Comparison of ENCODE assay signal across 7 fruit fly cellular contexts in the genomic region with DNA sequence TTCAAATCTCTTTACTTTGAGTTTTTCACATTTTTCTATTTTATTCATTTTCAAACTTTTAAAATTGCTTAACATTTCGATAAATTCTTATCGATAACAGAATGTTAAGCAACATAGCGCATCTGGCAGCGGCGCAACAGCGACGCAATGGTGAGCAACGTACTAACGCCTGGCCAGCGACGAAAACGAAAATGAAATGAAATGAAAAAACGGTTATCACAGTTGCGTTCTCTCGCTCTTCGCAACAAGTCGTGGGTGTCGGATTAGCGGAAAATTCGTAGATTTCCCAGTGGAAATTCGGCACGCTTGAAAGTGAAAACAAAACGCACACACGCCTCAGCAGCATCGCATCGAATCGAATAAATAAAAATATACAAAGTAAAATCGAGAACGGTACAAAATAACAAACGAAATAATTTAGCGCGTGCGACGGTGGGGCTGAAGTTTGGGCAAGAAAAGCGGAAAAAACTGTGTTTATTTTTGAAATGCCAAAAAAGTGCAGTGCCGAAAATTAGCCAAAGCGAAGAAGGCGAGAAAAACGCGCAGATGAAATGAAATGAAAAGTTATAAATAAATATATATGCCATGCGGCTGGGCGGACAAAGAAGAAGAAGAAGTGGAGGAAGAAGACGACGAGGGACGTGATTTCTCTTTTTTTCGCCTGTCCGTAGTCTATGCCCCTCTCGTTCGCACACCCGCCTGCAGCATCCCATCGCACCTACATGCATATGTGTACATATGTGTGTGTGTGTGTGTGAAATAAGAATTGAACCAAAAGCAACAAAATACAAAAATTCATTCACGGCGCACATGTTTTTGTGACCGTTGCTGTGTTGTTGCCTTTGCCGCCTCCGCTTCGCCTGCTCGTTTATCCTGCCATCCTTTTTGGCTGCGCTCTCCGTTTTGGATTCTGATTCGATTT.
TF ChIP-seq lines count a peak whose summit lies in the region.

No protein-coding gene starts in this region.

- peak; percentile 13 for TF ChIP-seq CTCF in whole organism, embryonic (GFP tag; optimal IDR thresholded peaks at IDR 0.05; lab: Kevin White, UChicago)

TF ChIP-seq in Kc167, 6 proteins besides CTCF, POLR2A, EP300 and RAD21:
- TF ChIP-seq Myc (optimal IDR thresholded peaks at IDR 0.05; lab: Kevin White, UChicago) (no peak), psq (optimal IDR thresholded peaks at IDR 0.05; lab: Kevin White, UChicago) (peak; percentile 78)
TF ChIP-seq in Kc167: peak in this region for 1.

TF ChIP-seq in whole organism, 6 proteins besides CTCF, POLR2A, EP300 and RAD21:
- TF ChIP-seq Dll (optimal IDR thresholded peaks at IDR 0.05; lab: Kevin White, UChicago) (peak; percentile 18), pan (optimal IDR thresholded peaks at IDR 0.05; lab: Kevin White, UChicago) (no peak), psq (optimal IDR thresholded peaks at IDR 0.05; lab: Kevin White, UChicago) (peak; percentile 49)
TF ChIP-seq in whole organism: peak in this region for 2.

TF ChIP-seq in whole organism, adult, 20 proteins besides CTCF, POLR2A, EP300 and RAD21 (continues in another document):
- TF ChIP-seq kay (GFP tag; lab: Kevin White, UChicago; ENCODE audit: borderline replicate concordance) (peak; percentile 55), CG12768 (GFP tag; optimal IDR thresholded peaks at IDR 0.05; lab: Kevin White, UChicago) (no peak), Crg-1 (GFP tag; optimal IDR thresholded peaks at IDR 0.05; lab: Kevin White, UChicago) (no peak), toe (GFP tag; optimal IDR thresholded peaks at IDR 0.05; lab: Kevin White, UChicago) (no peak), Mnt (GFP tag; optimal IDR thresholded peaks at IDR 0.05; lab: Kevin White, UChicago) (peak; percentile 41), bab1 (GFP tag; optimal IDR thresholded peaks at IDR 0.05; lab: Kevin White, UChicago) (peak; percentile 39), CG1620 (GFP tag; optimal IDR thresholded peaks at IDR 0.05; lab: Kevin White, UChicago) (no peak), cnc (optimal IDR thresholded peaks at IDR 0.05; lab: Kevin White, UChicago) (no peak), ovo (GFP tag; optimal IDR thresholded peaks at IDR 0.05; lab: Kevin White, UChicago) (peak; percentile 19), cic (GFP tag; optimal IDR thresholded peaks at IDR 0.05; lab: Kevin White, UChicago) (no peak), Clk (GFP tag; optimal IDR thresholded peaks at IDR 0.05; lab: Kevin White, UChicago) (no peak), CG14711 (tag; optimal IDR thresholded peaks at IDR 0.05; lab: Kevin White, UChicago) (no peak), tj (GFP tag; optimal IDR thresholded peaks at IDR 0.05; lab: Kevin White, UChicago) (peak; percentile 20), CG33017 (tag; optimal IDR thresholded peaks at IDR 0.05; lab: Kevin White, UChicago) (no peak), CG5204 (GFP tag; optimal IDR thresholded peaks at IDR 0.05; lab: Kevin White, UChicago) (no peak)

TF ChIP-seq in whole organism, embryonic, 481 proteins besides CTCF, POLR2A, EP300 and RAD21 (continues in another document):
- TF ChIP-seq lola (GFP tag; optimal IDR thresholded peaks at IDR 0.05; lab: Kevin White, UChicago), result peak in 1 of 3 experiments; percentile 16
- no peak for TF ChIP-seq CG12155 (GFP tag; optimal IDR thresholded peaks at IDR 0.05; lab: Kevin White, UChicago)
- TF ChIP-seq NFAT (GFP tag; IDR thresholded peaks at IDR 0.05; lab: Robert Waterston, UW), result no peak
- no peak for TF ChIP-seq CG15073 (GFP tag; optimal IDR thresholded peaks at IDR 0.05; lab: Kevin White, UChicago)
- TF ChIP-seq CG33213 (GFP tag; optimal IDR thresholded peaks at IDR 0.05; lab: Kevin White, UChicago), result no peak
- no peak for TF ChIP-seq Hr51 (GFP tag; optimal IDR thresholded peaks at IDR 0.05; lab: Kevin White, UChicago)
- no peak for TF ChIP-seq sim (GFP tag; IDR thresholded peaks at IDR 0.05; lab: Robert Waterston, UW)
- TF ChIP-seq CG34224 (GFP tag; IDR thresholded peaks at IDR 0.05; lab: Robert Waterston, UW; ENCODE audit: partially characterized antibody), result peak; percentile 22; the same call in 1 of the 3 replicates
- no peak for TF ChIP-seq CG16779 (GFP tag; IDR thresholded peaks at IDR 0.05; lab: Robert Waterston, UW)
- TF ChIP-seq CG31388 (GFP tag; optimal IDR thresholded peaks at IDR 0.05; lab: Kevin White, UChicago), result no peak
- TF ChIP-seq cad (GFP tag; optimal IDR thresholded peaks at IDR 0.05; lab: Kevin White, UChicago), result no peak
- TF ChIP-seq Hr78 (GFP tag; optimal IDR thresholded peaks at IDR 0.05; lab: Kevin White, UChicago), result no peak
- TF ChIP-seq ranshi (GFP tag; IDR thresholded peaks at IDR 0.05; lab: Robert Waterston, UW), result no peak
- no peak for TF ChIP-seq eyg (GFP tag; optimal IDR thresholded peaks at IDR 0.05; lab: Kevin White, UChicago)
- TF ChIP-seq HmgD (GFP tag; optimal IDR thresholded peaks at IDR 0.05; lab: Kevin White, UChicago), result peak; percentile 45

TF ChIP-seq in whole organism, prepupa, 60 proteins besides CTCF, POLR2A, EP300 and RAD21 (continues in another document):
- TF ChIP-seq CG16779 (tag; optimal IDR thresholded peaks at IDR 0.05; lab: Kevin White, UChicago) (peak; percentile 23), CG3032 (tag; optimal IDR thresholded peaks at IDR 0.05; lab: Kevin White, UChicago) (no peak), vri (GFP tag; optimal IDR thresholded peaks at IDR 0.05; lab: Kevin White, UChicago) (no peak), CG8319 (GFP tag; optimal IDR thresholded peaks at IDR 0.05; lab: Kevin White, UChicago) (no peak), dac (GFP tag; optimal IDR thresholded peaks at IDR 0.05; lab: Kevin White, UChicago) (no peak), lz (GFP tag; optimal IDR thresholded peaks at IDR 0.05; lab: Kevin White, UChicago) (no peak), CG7368 (GFP tag; optimal IDR thresholded peaks at IDR 0.05; lab: Kevin White, UChicago) (no peak), topi (GFP tag; optimal IDR thresholded peaks at IDR 0.05; lab: Kevin White, UChicago) (no peak), CG1621 (tag; optimal IDR thresholded peaks at IDR 0.05; lab: Kevin White, UChicago) (peak; percentile 43), ss (GFP tag; optimal IDR thresholded peaks at IDR 0.05; lab: Kevin White, UChicago) (peak in 1 of 2 experiments; percentile 17), achi (GFP tag; optimal IDR thresholded peaks at IDR 0.05; lab: Kevin White, UChicago) (no peak), Blimp-1 (GFP tag; optimal IDR thresholded peaks at IDR 0.05; lab: Kevin White, UChicago) (peak; percentile 91), OdsH (GFP tag; optimal IDR thresholded peaks at IDR 0.05; lab: Kevin White, UChicago) (no peak), CG8632 (GFP tag; optimal IDR thresholded peaks at IDR 0.05; lab: Kevin White, UChicago) (no peak), CG10669 (GFP tag; optimal IDR thresholded peaks at IDR 0.05; lab: Kevin White, UChicago) (no peak), cyc (GFP tag; optimal IDR thresholded peaks at IDR 0.05; lab: Kevin White, UChicago) (no peak)

TF ChIP-seq in whole organism, pupa, 21 proteins besides CTCF, POLR2A, EP300 and RAD21 (continues in another document):
- no peak for TF ChIP-seq Snoo (tag; optimal IDR thresholded peaks at IDR 0.05; lab: Kevin White, UChicago)
- TF ChIP-seq Ets98B (GFP tag; IDR thresholded peaks at IDR 0.05; lab: Robert Waterston, UW), result peak; percentile 15; the same call in 1 of the 2 replicates
- TF ChIP-seq CG13204 (GFP tag; optimal IDR thresholded peaks at IDR 0.05; lab: Kevin White, UChicago), result peak; percentile 22
- peak; percentile 73 for TF ChIP-seq D1 (tag; optimal IDR thresholded peaks at IDR 0.05; lab: Kevin White, UChicago)
- peak; percentile 25; the same call in 1 of the 2 replicates for TF ChIP-seq CG32121 (GFP tag; IDR thresholded peaks at IDR 0.05; lab: Robert Waterston, UW)
- no peak for TF ChIP-seq rn (GFP tag; IDR thresholded peaks at IDR 0.05; lab: Robert Waterston, UW)
- no peak for TF ChIP-seq Pif1B (GFP tag; optimal IDR thresholded peaks at IDR 0.05; lab: Kevin White, UChicago)
- TF ChIP-seq CG4496 (GFP tag; IDR thresholded peaks at IDR 0.05; lab: Robert Waterston, UW), result peak; percentile 34; the same call in 1 of the 3 replicates
- TF ChIP-seq fd96Ca (GFP tag; IDR thresholded peaks at IDR 0.05; lab: Robert Waterston, UW), result peak; percentile 41; the same call in 2 of the 3 replicates
- TF ChIP-seq CG17806 (tag; optimal IDR thresholded peaks at IDR 0.05; lab: Kevin White, UChicago), result no peak
- no peak for TF ChIP-seq gl (tag; optimal IDR thresholded peaks at IDR 0.05; lab: Kevin White, UChicago)
- TF ChIP-seq CG8159 (tag; optimal IDR thresholded peaks at IDR 0.05; lab: Kevin White, UChicago), result no peak
- TF ChIP-seq CG15710 (tag; optimal IDR thresholded peaks at IDR 0.05; lab: Kevin White, UChicago), result no peak
- TF ChIP-seq CG14655 (GFP tag; optimal IDR thresholded peaks at IDR 0.05; lab: Kevin White, UChicago), result peak; percentile 12
- no peak for TF ChIP-seq CG10348 (GFP tag; IDR thresholded peaks at IDR 0.05; lab: Robert Waterston, UW)
- TF ChIP-seq CG8301 (tag; optimal IDR thresholded peaks at IDR 0.05; lab: Kevin White, UChicago), result no peak
- no peak for TF ChIP-seq EcR (GFP tag; optimal IDR thresholded peaks at IDR 0.05; lab: Kevin White, UChicago)

TF ChIP-seq in whole organism, wandering third instar larva, 38 proteins besides CTCF, POLR2A, EP300 and RAD21 (continues in another document):
- TF ChIP-seq HLH106 (tag; optimal IDR thresholded peaks at IDR 0.05; lab: Kevin White, UChicago) (no peak), dmrt93B (GFP tag; optimal IDR thresholded peaks at IDR 0.05; lab: Kevin White, UChicago) (no peak), h (GFP tag; optimal IDR thresholded peaks at IDR 0.05; lab: Kevin White, UChicago) (no peak), Mio (GFP tag; optimal IDR thresholded peaks at IDR 0.05; lab: Kevin White, UChicago) (no peak), Hr78 (GFP tag; optimal IDR thresholded peaks at IDR 0.05; lab: Kevin White, UChicago) (no peak), Myc (optimal IDR thresholded peaks at IDR 0.05; lab: Kevin White, UChicago) (no peak), lola (GFP tag; optimal IDR thresholded peaks at IDR 0.05; lab: Kevin White, UChicago) (no peak), psq (GFP tag; optimal IDR thresholded peaks at IDR 0.05; lab: Kevin White, UChicago) (peak; percentile 96), Hnf4 (GFP tag; optimal IDR thresholded peaks at IDR 0.05; lab: Kevin White, UChicago) (no peak), brk (GFP tag; optimal IDR thresholded peaks at IDR 0.05; lab: Kevin White, UChicago) (no peak), N (GFP tag; optimal IDR thresholded peaks at IDR 0.05; lab: Kevin White, UChicago) (no peak), br (GFP tag; optimal IDR thresholded peaks at IDR 0.05; lab: Kevin White, UChicago) (no peak), Abd-B (GFP tag; optimal IDR thresholded peaks at IDR 0.05; lab: Kevin White, UChicago) (no peak), Rel (GFP tag; optimal IDR thresholded peaks at IDR 0.05; lab: Kevin White, UChicago) (no peak), Rel (tag; optimal IDR thresholded peaks at IDR 0.05; lab: Kevin White, UChicago) (peak; percentile 9), fru (GFP tag; optimal IDR thresholded peaks at IDR 0.05; lab: Kevin White, UChicago) (no peak), Dif (GFP tag; optimal IDR thresholded peaks at IDR 0.05; lab: Kevin White, UChicago; ENCODE audit: partially characterized antibody) (peak; percentile 1), sage (GFP tag; optimal IDR thresholded peaks at IDR 0.05; lab: Kevin White, UChicago) (no peak), Dfd (GFP tag; optimal IDR thresholded peaks at IDR 0.05; lab: Kevin White, UChicago) (peak; percentile 29)
